Fruit fly (Drosophila melanogaster) whole organism, adult: ENCODE data around the gene CG31636.

Experiments
- CG12768 ChIP-seq: fragments of 200-800 bp; sonication (Bioruptor generic); optimal IDR thresholded peaks from 2 replicates; lab custom pipeline; 2017; ENCODE audit warnings: missing biosample characterization, missing genetic modification characterization, mild to moderate bottlenecking, moderate library complexity, missing genetic modification reagents
- Clk ChIP-seq: fragments of 200-800 bp; sonication (Bioruptor generic); optimal IDR thresholded peaks from 2 replicates; lab custom pipeline; 2017; ENCODE audit warnings: missing biosample characterization, missing genetic modification characterization
- Crg-1 ChIP-seq: fragments of 200-800 bp; sonication (Bioruptor generic); optimal IDR thresholded peaks from 2 replicates; lab custom pipeline; 2016; ENCODE audit warnings: missing biosample characterization, missing genetic modification characterization
- Mnt ChIP-seq: fragments of 200-800 bp; sonication (Bioruptor generic); optimal IDR thresholded peaks from 2 replicates; lab custom pipeline; 2016; ENCODE audit warnings: missing biosample characterization, mild to moderate bottlenecking, missing genetic modification characterization
- bab1 ChIP-seq: fragments of 200-800 bp; sonication (Bioruptor generic); optimal IDR thresholded peaks from 3 replicates; lab custom pipeline; 2019; ENCODE audit warnings: missing biosample characterization, mild to moderate bottlenecking, missing genetic modification characterization, moderate library complexity
- cnc ChIP-seq, 2 experiments: fragments of >200 bp; optimal IDR thresholded peaks; 2 replicates each; lab custom pipeline; 2017
- kay ChIP-seq: fragments of 200-800 bp; sonication (Bioruptor generic); peaks from one replicate; lab custom pipeline; 2016; ENCODE audit warnings: missing biosample characterization, missing genetic modification characterization, borderline replicate concordance
- ovo ChIP-seq: fragments of 200-800 bp; sonication (Bioruptor generic); optimal IDR thresholded peaks from 2 replicates; lab custom pipeline; 2016; ENCODE audit warnings: missing biosample characterization, missing genetic modification characterization
- pad ChIP-seq: fragments of 200-800 bp; sonication (Bioruptor generic); optimal IDR thresholded peaks from 3 replicates; lab custom pipeline; 2017; ENCODE audit warnings: missing biosample characterization, missing genetic modification characterization, mild to moderate bottlenecking, moderate library complexity, missing genetic modification reagents

- TF ChIP-seq pad (GFP tag; lab: Kevin White, UChicago) (no peak), ovo (GFP tag; lab: Kevin White, UChicago) (no peak), kay (GFP tag; lab: Kevin White, UChicago) (no peak), Crg-1 (no peak), Mnt (GFP tag; lab: Kevin White, UChicago) (no peak), bab1 (GFP tag; lab: Kevin White, UChicago) (no peak), Clk (no peak), CG12768 (GFP tag; lab: Kevin White, UChicago) (no peak), cnc (optimal IDR thresholded peaks at IDR 0.05; lab: Kevin White, UChicago) (no peak)
Measured at dm6 chr2L:6692048-6692447, 34.1 kb upstream of the CG31636 start.
